Worm (Caenorhabditis elegans) whole organism, midembryonic: ENCODE data around the gene cdk-4.

Experiments
- T22C8.4 ChIP-seq: fragments of 200-800 bp; sonication (Bioruptor generic); IDR thresholded peaks from 2 replicates; pipeline ENCODE4 v1.3.6; 2022; ENCODE audit warnings: missing genetic modification characterization, missing compliant biosample characterization
- cog-1 ChIP-seq: sonication (generic microtip); optimal IDR thresholded peaks from 2 replicates; lab custom pipeline; 2016; ENCODE audit warnings: missing genetic modification characterization, missing compliant biosample characterization
- flt-1 ChIP-seq: fragments of 200-800 bp; sonication (Bioruptor generic); IDR thresholded peaks from 2 replicates; pipeline ENCODE4 v1.3.6; 2022; ENCODE audit warnings: missing genetic modification characterization, missing compliant biosample characterization
- klf-2 ChIP-seq: fragments of 200-800 bp; sonication (Bioruptor generic); conservative IDR thresholded peaks from 2 replicates; pipeline ENCODE4 v1.3.6; 2022; ENCODE audit warnings: missing genetic modification reagents, missing genetic modification characterization, missing compliant biosample characterization
- med-1 ChIP-seq: sonication (generic microtip); optimal IDR thresholded peaks from 2 replicates; lab custom pipeline; 2017; ENCODE audit warnings: missing genetic modification characterization, mild to moderate bottlenecking, missing compliant biosample characterization, antibody characterized with exemption, missing genetic modification reagents; ENCODE audit not compliant: insufficient read depth
- ref-1 ChIP-seq: fragments of 200-800 bp; sonication (Bioruptor generic); conservative IDR thresholded peaks from 2 replicates; pipeline ENCODE4 v1.3.6; 2022; ENCODE audit warnings: missing genetic modification reagents, missing genetic modification characterization, missing compliant biosample characterization
- tab-1 ChIP-seq: fragments of 200-800 bp; sonication (Bioruptor generic); IDR thresholded peaks from 2 replicates; pipeline ENCODE4 v1.3.6; 2022; ENCODE audit warnings: missing genetic modification characterization, missing compliant biosample characterization
- ztf-23 ChIP-seq: fragments of 200-800 bp; sonication (Bioruptor generic); IDR thresholded peaks from 2 replicates; pipeline ENCODE4 v1.3.6; 2022; ENCODE audit warnings: missing genetic modification reagents, missing genetic modification characterization, missing compliant biosample characterization
- ztf-29 ChIP-seq: fragments of 200-800 bp; sonication (Bioruptor generic); IDR thresholded peaks from 2 replicates; pipeline ENCODE4 v1.3.6; 2022; ENCODE audit warnings: missing genetic modification reagents, missing genetic modification characterization, missing compliant biosample characterization

DNA sequence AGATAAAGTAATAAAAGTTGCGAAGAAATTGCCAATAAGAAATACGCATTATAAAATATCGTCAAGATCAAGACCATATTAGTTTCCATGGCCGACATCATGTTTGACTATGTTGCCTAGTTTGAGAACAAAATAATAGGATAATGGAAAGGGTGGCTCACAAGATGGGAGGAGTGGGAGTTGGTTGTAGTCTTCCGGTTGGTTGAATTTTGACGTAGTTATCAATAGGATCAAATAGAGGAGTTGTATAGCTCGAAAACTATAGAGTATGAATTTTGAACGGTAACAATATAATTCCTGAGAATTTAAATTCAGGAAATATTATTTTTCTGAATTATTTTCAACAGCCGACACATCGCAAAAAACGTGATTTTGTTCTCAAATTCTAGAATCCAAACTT lies 37.0 kb downstream of the cdk-4 start, which contains the start of gene srd-50:
- TF ChIP-seq ref-1 (GFP tag; lab: Robert Waterston, UW) (no peak), cog-1 (tag; lab: Kevin White, UChicago) (no peak), ztf-23 (GFP tag; lab: Robert Waterston, UW) (no peak), T22C8.4 (GFP tag; lab: Robert Waterston, UW) (no peak), flt-1 (GFP tag; lab: Robert Waterston, UW) (no peak), ztf-29 (GFP tag; lab: Robert Waterston, UW) (no peak), klf-2 (no peak), tab-1 (no peak), med-1 (GFP tag; lab: Kevin White, UChicago) (no peak)
